Worm (Caenorhabditis elegans): Measurements from ENCODE around the gene W09H1.4.
A peak's percentile ranks its signal among the peaks of the same experiment; 100 is the strongest.

Gene W09H1.4

DNA sequence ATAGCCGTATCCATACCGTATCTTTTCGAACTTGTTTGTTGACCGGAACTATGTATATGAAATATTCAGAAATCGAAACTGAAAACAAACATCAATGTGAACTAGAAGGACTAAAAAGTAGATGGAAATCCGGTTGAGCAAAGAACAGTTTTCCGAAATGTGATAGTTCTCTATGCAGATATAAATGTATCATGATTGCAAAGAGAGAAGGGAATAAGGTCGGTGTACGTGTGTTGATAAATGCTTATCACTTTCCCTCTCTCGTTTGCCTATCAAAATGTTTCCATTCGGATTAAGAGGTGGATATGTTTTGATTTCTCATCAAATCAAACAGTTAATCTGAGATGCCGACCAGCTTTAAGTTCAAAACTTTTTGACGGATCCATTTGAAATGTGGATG is 35.1 kb upstream of the W09H1.4 start:
- no peak for TF ChIP-seq efl-1 (GFP tag; optimal IDR thresholded peaks at IDR 0.05)
- no peak for TF ChIP-seq F22D6.2 (tag; optimal IDR thresholded peaks at IDR 0.05)
- TF ChIP-seq ceh-27 (GFP tag; optimal IDR thresholded peaks at IDR 0.05): no peak
- TF ChIP-seq T26A5.8 (tag; optimal IDR thresholded peaks at IDR 0.05): no peak
- no peak for TF ChIP-seq C17E4.6 (GFP tag; IDR thresholded peaks at IDR 0.05)
- no peak for TF ChIP-seq dpl-1 (GFP tag; optimal IDR thresholded peaks at IDR 0.05)
- no peak for TF ChIP-seq lag-1 (GFP tag; IDR thresholded peaks at IDR 0.05)
- TF ChIP-seq B0035.1 (tag; optimal IDR thresholded peaks at IDR 0.05): no peak
- no peak for TF ChIP-seq Y67H2A.10 (GFP tag; conservative IDR thresholded peaks at IDR 0.05)
- TF ChIP-seq aptf-3 (GFP tag; IDR thresholded peaks at IDR 0.05): no peak
- TF ChIP-seq B0019.2 (GFP tag; conservative IDR thresholded peaks at IDR 0.05): no peak
- no peak for TF ChIP-seq sdz-38 (tag; optimal IDR thresholded peaks at IDR 0.05)
- TF ChIP-seq lin-54 (GFP tag; optimal IDR thresholded peaks at IDR 0.05): no peak
- no peak for TF ChIP-seq tbp1 (GFP tag; optimal IDR thresholded peaks at IDR 0.05)
- no peak for TF ChIP-seq nfya-2 (GFP tag; IDR thresholded peaks at IDR 0.05)
- TF ChIP-seq snpc-4 (GFP tag; optimal IDR thresholded peaks at IDR 0.05): no peak
- no peak for TF ChIP-seq snpc-4 (tag; optimal IDR thresholded peaks at IDR 0.05)
- TF ChIP-seq F57C9.4 (tag; optimal IDR thresholded peaks at IDR 0.05): no peak

DNA sequence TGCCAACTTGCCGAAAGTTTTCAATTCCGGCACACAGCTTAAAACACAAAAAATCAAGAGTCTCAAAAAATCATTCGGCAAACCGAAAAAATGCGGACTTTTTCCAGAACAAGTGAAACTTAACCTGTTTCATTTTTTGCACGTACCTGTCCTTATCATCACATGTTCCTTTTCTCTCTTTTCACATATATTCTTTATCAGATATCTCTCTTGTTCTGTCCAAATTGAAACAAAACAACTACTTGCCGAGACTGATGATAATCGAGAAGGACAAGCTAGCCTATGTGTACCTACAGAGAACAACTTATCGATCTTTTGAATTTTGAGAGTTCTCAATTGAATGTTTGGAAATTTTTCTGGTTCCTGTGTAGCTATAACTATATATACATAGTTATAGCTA is 33.4 kb upstream of the W09H1.4 start:
- TF ChIP-seq snpc-3.4 (tag; optimal IDR thresholded peaks at IDR 0.05) (no peak), pha-4 (tag; optimal IDR thresholded peaks at IDR 0.05) (no peak), ztf-26 (tag; optimal IDR thresholded peaks at IDR 0.05) (peak; percentile 30)

- TF ChIP-seq xnd-1 (tag; optimal IDR thresholded peaks at IDR 0.05) (no peak), hmg-1.2 (GFP tag; IDR thresholded peaks at IDR 0.05) (no peak), hlh-26 (GFP tag; conservative IDR thresholded peaks at IDR 0.05) (no peak), rcor-1 (GFP tag; IDR thresholded peaks at IDR 0.05) (no peak), T07F8.4 (tag; optimal IDR thresholded peaks at IDR 0.05) (no peak), pbrm-1 (GFP tag; IDR thresholded peaks at IDR 0.05) (no peak), T26A5.8 (tag; optimal IDR thresholded peaks at IDR 0.05) (no peak), die-1 (tag; optimal IDR thresholded peaks at IDR 0.05) (no peak), B0261.1 (tag; optimal IDR thresholded peaks at IDR 0.05) (no peak), sptf-2 (GFP tag; optimal IDR thresholded peaks at IDR 0.05) (no peak), egrh-3 (GFP tag; IDR thresholded peaks at IDR 0.05) (0 out of 2 replicates have a peak, but pooled peaks have one; percentile 19), zfh-2 (GFP tag; conservative IDR thresholded peaks at IDR 0.05) (0 out of 2 replicates have a peak, but pooled peaks have one; percentile 13)
These were observed 30.9 kb upstream of the W09H1.4 start for ce11 chrII:13152409-13152808.

DNA sequence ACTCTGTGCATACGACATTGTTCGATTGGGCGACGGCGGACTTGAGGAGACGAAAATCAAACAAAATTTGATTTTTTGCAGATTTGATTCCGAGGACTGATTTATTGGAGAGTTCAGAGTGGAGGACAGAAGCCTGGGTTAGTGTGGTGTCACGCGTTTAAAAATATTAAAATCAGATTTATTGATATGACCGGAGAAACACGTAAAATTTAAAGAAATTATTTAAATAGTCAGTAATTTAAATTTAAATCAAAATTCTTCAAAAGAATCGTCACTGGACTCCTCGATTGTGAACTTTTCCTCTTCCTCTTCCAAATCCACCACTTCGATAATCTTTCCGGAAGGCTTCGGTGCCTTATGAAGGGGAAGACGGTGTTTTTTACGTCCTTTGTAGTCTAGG is 30.0 kb upstream of the W09H1.4 start, which contains the start of gene spe-18:
spe-18 (minus strand) TSS at position 101 of the 400 bp plus-strand sequence.
- TF ChIP-seq hmg-1.2 (GFP tag; IDR thresholded peaks at IDR 0.05) (no peak), Y53G8AR.9 (GFP tag; conservative IDR thresholded peaks at IDR 0.05) (no peak), Y79H2A.3 (GFP tag; conservative IDR thresholded peaks at IDR 0.05) (no peak), ceh-100 (GFP tag; IDR thresholded peaks at IDR 0.05) (no peak)

Data from whole organism, young adult.